Fruit fly (Drosophila melanogaster): ENCODE data around the gene CG3719.

Gene CG3719

dm6 chrX:1399056-1400003 is 19.1 kb upstream of the CG3719 start (continued):
- 0 out of 2 replicates have a peak, but pooled peaks have one; percentile 40 for TF ChIP-seq nerfin-2 (GFP tag; IDR thresholded peaks at IDR 0.05; ENCODE audit: partially characterized antibody)
- peak; percentile 60 for TF ChIP-seq CG8290 (GFP tag; optimal IDR thresholded peaks at IDR 0.05)
- TF ChIP-seq CG8290 (tag; optimal IDR thresholded peaks at IDR 0.05): peak in 1 of 2 experiments; percentile 85
- TF ChIP-seq Dip3 (GFP tag; optimal IDR thresholded peaks at IDR 0.05): peak; percentile 38
- 0 out of 3 replicates have a peak, but pooled peaks have one; percentile 13 for TF ChIP-seq HLH4C (GFP tag; IDR thresholded peaks at IDR 0.05; ENCODE audit: partially characterized antibody)
- no peak for TF ChIP-seq CG18619 (GFP tag; optimal IDR thresholded peaks at IDR 0.05)
- TF ChIP-seq Asciz (GFP tag; optimal IDR thresholded peaks at IDR 0.05): no peak
- TF ChIP-seq ttk (GFP tag; IDR thresholded peaks at IDR 0.05): no peak
- TF ChIP-seq CG32532 (GFP tag; IDR thresholded peaks at IDR 0.05): no peak
- no peak for TF ChIP-seq CG3838 (GFP tag; optimal IDR thresholded peaks at IDR 0.05)
- TF ChIP-seq pfk (GFP tag; optimal IDR thresholded peaks at IDR 0.05): no peak
- TF ChIP-seq CG4360 (GFP tag; IDR thresholded peaks at IDR 0.05): peak; percentile 11; the same call in 1 of the 2 replicates
- no peak for TF ChIP-seq mld (GFP tag; IDR thresholded peaks at IDR 0.05; ENCODE audit: partially characterized antibody)
- TF ChIP-seq crol (GFP tag; IDR thresholded peaks at IDR 0.05): peak; percentile 88
- TF ChIP-seq phol (tag; optimal IDR thresholded peaks at IDR 0.05): no peak
- no peak for TF ChIP-seq Side (GFP tag; optimal IDR thresholded peaks at IDR 0.05)
- TF ChIP-seq MTF-1 (GFP tag; optimal IDR thresholded peaks at IDR 0.05; ENCODE audit: borderline replicate concordance): no peak
- TF ChIP-seq knrl (GFP tag; IDR thresholded peaks at IDR 0.05; ENCODE audit: partially characterized antibody): peak; percentile 50; the same call in 1 of the 3 replicates
- TF ChIP-seq CG10147 (GFP tag; optimal IDR thresholded peaks at IDR 0.05): no peak
- TF ChIP-seq CG16863 (GFP tag; optimal IDR thresholded peaks at IDR 0.05): no peak
- no peak for TF ChIP-seq so (GFP tag; IDR thresholded peaks at IDR 0.05)
- no peak for TF ChIP-seq CG31388 (GFP tag; optimal IDR thresholded peaks at IDR 0.05)
- peak; percentile 98 for TF ChIP-seq CG8478 (optimal IDR thresholded peaks at IDR 0.05)
- no peak for TF ChIP-seq usp (GFP tag; optimal IDR thresholded peaks at IDR 0.05)
- no peak for TF ChIP-seq D (optimal IDR thresholded peaks at IDR 0.05)
- no peak for TF ChIP-seq D (GFP tag; optimal IDR thresholded peaks at IDR 0.05)
- TF ChIP-seq kah (GFP tag; optimal IDR thresholded peaks at IDR 0.05): no peak
- TF ChIP-seq lilli (GFP tag; optimal IDR thresholded peaks at IDR 0.05): no peak
- peak; percentile 99 for TF ChIP-seq CG31224 (GFP tag; IDR thresholded peaks at IDR 0.05)
- peak; percentile 99 for TF ChIP-seq CG1832 (GFP tag; optimal IDR thresholded peaks at IDR 0.05)
- TF ChIP-seq wek (GFP tag; optimal IDR thresholded peaks at IDR 0.05): no peak
- TF ChIP-seq hbn (GFP tag; IDR thresholded peaks at IDR 0.05; ENCODE audit: partially characterized antibody): no peak
- TF ChIP-seq CG17568 (GFP tag; optimal IDR thresholded peaks at IDR 0.05): no peak
- TF ChIP-seq nmo (GFP tag; optimal IDR thresholded peaks at IDR 0.05): peak; percentile 33
- TF ChIP-seq CG17359 (tag; optimal IDR thresholded peaks at IDR 0.05): no peak
- TF ChIP-seq gro (GFP tag; optimal IDR thresholded peaks at IDR 0.05): no peak
- TF ChIP-seq CG12391 (tag; optimal IDR thresholded peaks at IDR 0.05): no peak
- no peak for TF ChIP-seq CG8089 (GFP tag; optimal IDR thresholded peaks at IDR 0.05)
- no peak for TF ChIP-seq CG10462 (GFP tag; optimal IDR thresholded peaks at IDR 0.05)
- TF ChIP-seq Awh (GFP tag; IDR thresholded peaks at IDR 0.05): no peak
- no peak for TF ChIP-seq br (optimal IDR thresholded peaks at IDR 0.05)
- no peak for TF ChIP-seq CG13775 (GFP tag; optimal IDR thresholded peaks at IDR 0.05)
- no peak for TF ChIP-seq CG13424 (tag; optimal IDR thresholded peaks at IDR 0.05)
- peak; percentile 21 for TF ChIP-seq Fer1 (GFP tag; optimal IDR thresholded peaks at IDR 0.05)
- TF ChIP-seq CG14441 (GFP tag; IDR thresholded peaks at IDR 0.05): no peak
- TF ChIP-seq Scr (GFP tag; IDR thresholded peaks at IDR 0.05; ENCODE audit: partially characterized antibody): peak; percentile 29; the same call in 1 of the 2 replicates
- TF ChIP-seq Antp (GFP tag; optimal IDR thresholded peaks at IDR 0.05): no peak
- peak; percentile 21 for TF ChIP-seq fd64A (GFP tag; optimal IDR thresholded peaks at IDR 0.05)
- TF ChIP-seq bcd (GFP tag; optimal IDR thresholded peaks at IDR 0.05): no peak

All from whole organism, embryonic.